Worm (Caenorhabditis elegans) whole organism, L4 larva: ENCODE measurements around the gene C27D9.2.

ENCODE experiments used
- F37D6.2 ChIP-seq: sonication (generic microtip); optimal IDR thresholded peaks from 2 replicates; lab custom pipeline; 2016; ENCODE audit warnings: mild to moderate bottlenecking, missing genetic modification characterization, missing compliant biosample characterization
- F44E2.7 ChIP-seq: fragments of 200-800 bp; sonication (Bioruptor generic); IDR thresholded peaks from 2 replicates; pipeline ENCODE4 v2.1.2; 2022; ENCODE audit warnings: missing genetic modification characterization, missing compliant biosample characterization
- R02D3.7 ChIP-seq: fragments of 150-350 bp; sonication (generic microtip); optimal IDR thresholded peaks from 3 replicates; lab custom pipeline; 2014; ENCODE audit warnings: missing biosample characterization, missing genetic modification characterization
- Y5F2A.4 ChIP-seq: fragments of 200-800 bp; sonication (Bioruptor generic); optimal IDR thresholded peaks from 2 replicates; lab custom pipeline; 2018; ENCODE audit warnings: mild to moderate bottlenecking, missing genetic modification characterization, missing compliant biosample characterization
- ama-1 ChIP-seq: fragments of 150-350 bp; optimal IDR thresholded peaks from 2 replicates; lab custom pipeline; 2014; ENCODE audit warnings: inconsistent platforms, mixed read lengths
- ceh-20 ChIP-seq: fragments of 200-800 bp; sonication (Bioruptor generic); IDR thresholded peaks from 2 replicates; pipeline ENCODE4 v1.3.6; 2022; ENCODE audit warnings: missing genetic modification reagents, missing genetic modification characterization, missing compliant biosample characterization
- ceh-44 ChIP-seq: fragments of 200-800 bp; sonication (Bioruptor generic); IDR thresholded peaks from 2 replicates; pipeline ENCODE4 v1.3.6; 2022; ENCODE audit warnings: missing genetic modification reagents, missing genetic modification characterization, missing compliant biosample characterization
- ceh-82 ChIP-seq: sonication (generic microtip); optimal IDR thresholded peaks from 2 replicates; lab custom pipeline; 2017; ENCODE audit warnings: missing biosample characterization, missing genetic modification characterization
- cey-2 ChIP-seq: sonication (generic microtip); optimal IDR thresholded peaks from 3 replicates; lab custom pipeline; 2017; ENCODE audit warnings: missing genetic modification characterization, mild to moderate bottlenecking, missing compliant biosample characterization, antibody characterized with exemption, borderline replicate concordance; ENCODE audit not compliant: insufficient read depth
- ctbp-1 ChIP-seq: fragments of 200-800 bp; sonication (Bioruptor generic); IDR thresholded peaks from 2 replicates; pipeline ENCODE4 v1.3.6; 2022; ENCODE audit warnings: missing genetic modification reagents, missing genetic modification characterization, missing compliant biosample characterization
- daf-16 ChIP-seq, 3 experiments: sonication (generic microtip); optimal IDR thresholded peaks; 2 replicates each; lab custom pipeline; 2016 to 2017; ENCODE audit warnings: missing genetic modification characterization in 3 of 3, missing genetic modification reagents in 3 of 3, mild to moderate bottlenecking in 2 of 3, missing compliant biosample characterization in 2 of 3, missing biosample characterization in 1 of 3, moderate library complexity in 1 of 3
- dmd-6 ChIP-seq: fragments of 200-800 bp; sonication (Bioruptor generic); IDR thresholded peaks from 2 replicates; pipeline ENCODE4 v1.3.6; 2022; ENCODE audit warnings: missing genetic modification reagents, missing genetic modification characterization, missing compliant biosample characterization
- dve-1 ChIP-seq: sonication (generic microtip); optimal IDR thresholded peaks from 2 replicates; lab custom pipeline; 2017; ENCODE audit warnings: antibody characterized with exemption, mild to moderate bottlenecking, missing genetic modification characterization, missing compliant biosample characterization; ENCODE audit not compliant: insufficient read depth
- egl-43 ChIP-seq: fragments of 200-800 bp; sonication (Bioruptor generic); IDR thresholded peaks from 2 replicates; pipeline ENCODE4 v1.3.6; 2022; ENCODE audit warnings: missing genetic modification reagents, missing genetic modification characterization, missing compliant biosample characterization
- fkh-10 ChIP-seq: fragments of 150-350 bp; optimal IDR thresholded peaks from 2 replicates; lab custom pipeline; 2014; ENCODE audit warnings: missing biosample characterization, missing genetic modification reagents, missing genetic modification characterization
- fos-1 ChIP-seq: fragments of 150-350 bp; optimal IDR thresholded peaks from 2 replicates; lab custom pipeline; 2014; ENCODE audit warnings: missing biosample characterization, missing genetic modification characterization
- gei-8 ChIP-seq: fragments of 200-800 bp; sonication (Bioruptor generic); optimal IDR thresholded peaks from 2 replicates; lab custom pipeline; 2018; ENCODE audit warnings: mild to moderate bottlenecking, missing genetic modification characterization, missing compliant biosample characterization
- hlh-11 ChIP-seq: fragments of 200-800 bp; sonication (Bioruptor generic); optimal IDR thresholded peaks from 2 replicates; lab custom pipeline; 2018; ENCODE audit warnings: mild to moderate bottlenecking, missing genetic modification characterization, missing compliant biosample characterization
- lin-29 ChIP-seq: fragments of 200-800 bp; sonication (Bioruptor generic); IDR thresholded peaks from 2 replicates; pipeline ENCODE4 v1.3.6; 2022; ENCODE audit warnings: missing genetic modification reagents, missing genetic modification characterization, missing compliant biosample characterization
- lir-3 ChIP-seq: sonication (generic microtip); optimal IDR thresholded peaks from 2 replicates; lab custom pipeline; 2016; ENCODE audit warnings: mild to moderate bottlenecking, missing genetic modification characterization, missing compliant biosample characterization
- lsy-2 ChIP-seq, 2 experiments: fragments of 150-350 bp in 1 of 2; sonication (generic microtip) in 1 of 2; optimal IDR thresholded peaks; 2 replicates each; lab custom pipeline; 2014 to 2017; ENCODE audit warnings: missing biosample characterization in 2 of 2, missing genetic modification characterization in 2 of 2
- mdt-29 ChIP-seq: fragments of 200-800 bp; sonication (Bioruptor generic); IDR thresholded peaks from 2 replicates; pipeline ENCODE4 v1.3.6; 2022; ENCODE audit warnings: missing genetic modification reagents, missing genetic modification characterization, missing compliant biosample characterization
- mep-1 ChIP-seq: fragments of 150-350 bp; sonication (generic microtip); optimal IDR thresholded peaks from 3 replicates; lab custom pipeline; 2014; ENCODE audit warnings: missing biosample characterization, missing genetic modification characterization
- mxl-2 ChIP-seq: fragments of 200-800 bp; sonication (Bioruptor generic); conservative IDR thresholded peaks from 2 replicates; pipeline ENCODE4 v1.3.6; 2022; ENCODE audit warnings: missing genetic modification reagents, missing genetic modification characterization, missing compliant biosample characterization
- mxl-3 ChIP-seq: fragments of 200-800 bp; sonication (Bioruptor generic); optimal IDR thresholded peaks from 2 replicates; lab custom pipeline; 2018; ENCODE audit warnings: mild to moderate bottlenecking, missing genetic modification characterization, missing compliant biosample characterization
- nhr-11 ChIP-seq: fragments of 150-350 bp; optimal IDR thresholded peaks from 2 replicates; lab custom pipeline; 2014; ENCODE audit warnings: missing biosample characterization, missing genetic modification characterization
- nhr-28 ChIP-seq: fragments of 150-350 bp; optimal IDR thresholded peaks from 2 replicates; lab custom pipeline; 2014; ENCODE audit warnings: missing biosample characterization, missing genetic modification characterization
- pha-4 ChIP-seq, 2 experiments: fragments of 150-350 bp in 1 of 2; fragments of 200-800 bp in 1 of 2; sonication (Bioruptor generic) in 1 of 2; IDR thresholded peaks in 1 of 2; optimal IDR thresholded peaks in 1 of 2; 2 replicates each; pipeline versions ENCODE4 v1.3.6 to Lab custom; 2014 to 2022; ENCODE audit warnings: missing genetic modification characterization in 2 of 2, missing genetic modification reagents in 2 of 2, missing biosample characterization in 1 of 2, missing compliant biosample characterization in 1 of 2
- php-3 ChIP-seq: fragments of 200-800 bp; sonication (Bioruptor generic); IDR thresholded peaks from 2 replicates; pipeline ENCODE4 v1.3.6; 2022; ENCODE audit warnings: missing genetic modification reagents, missing genetic modification characterization, missing compliant biosample characterization
- pqm-1 ChIP-seq: sonication (generic microtip); optimal IDR thresholded peaks from 2 replicates; lab custom pipeline; 2017; ENCODE audit warnings: missing biosample characterization, missing genetic modification characterization
- snpc-4 ChIP-seq: fragments of 150-350 bp; optimal IDR thresholded peaks from 2 replicates; lab custom pipeline; 2014; ENCODE audit warnings: missing biosample characterization, missing genetic modification characterization
- tra-1 ChIP-seq: fragments of 200-800 bp; sonication (Bioruptor generic); IDR thresholded peaks from 2 replicates; pipeline ENCODE4 v1.3.6; 2022; ENCODE audit warnings: missing genetic modification reagents, missing genetic modification characterization, missing compliant biosample characterization
- unc-39 ChIP-seq: sonication (generic microtip); optimal IDR thresholded peaks from 2 replicates; lab custom pipeline; 2017; ENCODE audit warnings: missing biosample characterization, missing genetic modification characterization
- unc-62 ChIP-seq, 3 experiments: fragments of 150-350 bp in 1 of 3; sonication (generic microtip); optimal IDR thresholded peaks in 2 of 3; peaks in 1 of 3; 1 replicate in 1 of 3; 2 replicates in 2 of 3; lab custom pipeline; 2014 to 2017; ENCODE audit warnings: missing biosample characterization in 3 of 3, missing genetic modification characterization in 3 of 3, missing genetic modification reagents in 3 of 3, missing genotype in 1 of 3
- zfp-2 ChIP-seq: sonication (generic microtip); optimal IDR thresholded peaks from 2 replicates; lab custom pipeline; 2016; ENCODE audit warnings: mild to moderate bottlenecking, missing genetic modification characterization, missing compliant biosample characterization

The C27D9.2 gene

ce11 chrII:4756751-4757150 is at the start of gene C27D9.2:
Gene C27D9.2 (minus strand): TSS chrII:4756851.
- TF ChIP-seq F37D6.2 (no peak), ctbp-1 (GFP tag; lab: Robert Waterston, UW) (no peak), snpc-4 (tag; lab: Kevin White, UChicago) (no peak), dmd-6 (no peak), gei-8 (no peak), dve-1 (tag; lab: Kevin White, UChicago) (no peak)

- TF ChIP-seq ceh-20 (peak; percentile 35; the same call in 1 of the 2 replicates), unc-62 (GFP tag; optimal IDR thresholded peaks at IDR 0.05 in 1 of 2; lab: Kevin White, UChicago) (peak in 1 of 2 experiments; percentile 81), unc-62 (tag; optimal IDR thresholded peaks at IDR 0.05; lab: Kevin White, UChicago) (no peak), ceh-82 (tag; lab: Kevin White, UChicago) (no peak), lsy-2 (tag; optimal IDR thresholded peaks at IDR 0.05; lab: Kevin White, UChicago) (peak in 1 of 2 experiments; percentile 16)
Observed at ce11 chrII:4806261-4806660, 49.6 kb upstream of the C27D9.2 start.

- no peak for TF ChIP-seq lir-3 (tag; lab: Kevin White, UChicago)
- peak; percentile 36 for TF ChIP-seq nhr-11 (tag; lab: Kevin White, UChicago)
- TF ChIP-seq daf-16 (GFP tag; optimal IDR thresholded peaks at IDR 0.05; lab: Kevin White, UChicago), result peak in 1 of 2 experiments; percentile 58
- no peak for TF ChIP-seq daf-16 (tag; optimal IDR thresholded peaks at IDR 0.05; lab: Kevin White, UChicago)
- TF ChIP-seq unc-39 (tag; lab: Kevin White, UChicago), result no peak
Observed at ce11 chrII:4805799-4806198, 49.1 kb upstream of the C27D9.2 start.

- TF ChIP-seq pqm-1 (peak; percentile 77), hlh-11 (tag; lab: Kevin White, UChicago) (peak; percentile 29), mep-1 (tag; lab: Kevin White, UChicago) (no peak), cey-2 (tag; lab: Kevin White, UChicago) (no peak), mdt-29 (GFP tag; lab: Robert Waterston, UW) (no peak), mxl-2 (no peak), daf-16 (GFP tag; optimal IDR thresholded peaks at IDR 0.05; lab: Kevin White, UChicago) (no peak), daf-16 (tag; optimal IDR thresholded peaks at IDR 0.05; lab: Kevin White, UChicago) (peak; percentile 49), php-3 (GFP tag; lab: Robert Waterston, UW) (peak; percentile 64; the same call in 1 of the 2 replicates), nhr-28 (tag; lab: Kevin White, UChicago) (peak; percentile 66), dmd-6 (peak; percentile 42; the same call in 1 of the 2 replicates), dve-1 (tag; lab: Kevin White, UChicago) (peak; percentile 1)
Observed at ce11 chrII:4802917-4803316, 46.3 kb upstream of the C27D9.2 start.

- TF ChIP-seq lin-29 (no peak), unc-62 (GFP tag; optimal IDR thresholded peaks at IDR 0.05 in 1 of 2; lab: Kevin White, UChicago) (peak in 1 of 2 experiments; percentile 95), unc-62 (tag; optimal IDR thresholded peaks at IDR 0.05; lab: Kevin White, UChicago) (no peak), egl-43 (GFP tag; lab: Robert Waterston, UW) (0 out of 2 replicates have a peak, but pooled peaks have one; percentile 5)
Observed at ce11 chrII:4800524-4800923, 43.9 kb upstream of the C27D9.2 start.

ce11 chrII:4797071-4797470 is 40.4 kb upstream of the C27D9.2 start, which contains the start of gene C33F10.14:
Gene C33F10.14 (plus strand): TSS chrII:4797371.
- TF ChIP-seq F44E2.7 (GFP tag; lab: Robert Waterston, UW), result no peak
- TF ChIP-seq ceh-44 (GFP tag; lab: Robert Waterston, UW), result no peak
- no peak for TF ChIP-seq hlh-11 (tag; lab: Kevin White, UChicago)
- TF ChIP-seq ama-1 (lab: Kevin White, UChicago), result no peak
- TF ChIP-seq tra-1, result no peak
- TF ChIP-seq nhr-11 (tag; lab: Kevin White, UChicago), result no peak
- TF ChIP-seq fos-1, result no peak
- no peak for TF ChIP-seq dmd-6
- TF ChIP-seq dve-1 (tag; lab: Kevin White, UChicago), result no peak
- no peak for TF ChIP-seq pha-4 (GFP tag; IDR thresholded peaks at IDR 0.05; lab: Robert Waterston, UW)
- no peak for TF ChIP-seq pha-4 (tag; optimal IDR thresholded peaks at IDR 0.05; lab: Kevin White, UChicago)
- no peak for TF ChIP-seq zfp-2
- TF ChIP-seq lir-3 (tag; lab: Kevin White, UChicago), result no peak
- TF ChIP-seq mxl-3, result no peak
- no peak for TF ChIP-seq fkh-10 (GFP tag; lab: Kevin White, UChicago)
- TF ChIP-seq R02D3.7, result no peak
- no peak for TF ChIP-seq Y5F2A.4 (GFP tag; lab: Kevin White, UChicago)
